Worm (Caenorhabditis elegans): ENCODE data around the gene Y54G2A.48.

Y54G2A.48 gene

ce11 chrIV:2785057-2785456 lies 47.4 kb downstream of the Y54G2A.48 start (continued):
- TF ChIP-seq grh-1 (GFP tag; IDR thresholded peaks at IDR 0.05) (0 out of 2 replicates have a peak, but pooled peaks have one; percentile 13), zip-4 (GFP tag; optimal IDR thresholded peaks at IDR 0.05) (no peak), irx-1 (tag; optimal IDR thresholded peaks at IDR 0.05) (no peak), snpc-4 (tag; optimal IDR thresholded peaks at IDR 0.05) (no peak), xbp-1 (tag; optimal IDR thresholded peaks at IDR 0.05) (peak; percentile 29), unc-62 (GFP tag; optimal IDR thresholded peaks at IDR 0.05) (no peak), fkh-8 (tag; optimal IDR thresholded peaks at IDR 0.05) (no peak), sox-4 (tag; optimal IDR thresholded peaks at IDR 0.05) (no peak), ceh-8 (GFP tag; optimal IDR thresholded peaks at IDR 0.05) (no peak), hlh-4 (tag; optimal IDR thresholded peaks at IDR 0.05) (no peak), ceh-63 (GFP tag; optimal IDR thresholded peaks at IDR 0.05) (no peak), mep-1 (tag; optimal IDR thresholded peaks at IDR 0.05) (peak; percentile 64), nhr-84 (tag; optimal IDR thresholded peaks at IDR 0.05) (no peak), sptf-1 (tag; optimal IDR thresholded peaks at IDR 0.05) (no peak), aly-2 (tag; optimal IDR thresholded peaks at IDR 0.05) (no peak), elt-2 (tag; optimal IDR thresholded peaks at IDR 0.05) (no peak), nhr-85 (tag) (peak; percentile 71), tbx-2 (tag; optimal IDR thresholded peaks at IDR 0.05) (peak; percentile 46), ets-5 (GFP tag; IDR thresholded peaks at IDR 0.05) (no peak), alr-1 (tag; optimal IDR thresholded peaks at IDR 0.05; ENCODE audit: borderline replicate concordance) (no peak), nhr-19 (GFP tag; conservative IDR thresholded peaks at IDR 0.05) (no peak), vab-15 (tag; optimal IDR thresholded peaks at IDR 0.05) (no peak), lin-35 (GFP tag; optimal IDR thresholded peaks at IDR 0.05) (peak; percentile 45 to 55), lir-3 (tag; optimal IDR thresholded peaks at IDR 0.05; ENCODE audit: poor library complexity) (no peak), jun-1 (tag; optimal IDR thresholded peaks at IDR 0.05) (no peak), nhr-47 (tag; optimal IDR thresholded peaks at IDR 0.05) (peak; percentile 54), C16A3.4 (tag; optimal IDR thresholded peaks at IDR 0.05) (no peak), nhr-28 (tag; optimal IDR thresholded peaks at IDR 0.05) (no peak), ztf-4 (tag; optimal IDR thresholded peaks at IDR 0.05) (no peak), swsn-7 (tag; optimal IDR thresholded peaks at IDR 0.05) (peak; percentile 36), sup-37 (GFP tag; optimal IDR thresholded peaks at IDR 0.05) (no peak), ztf-11 (tag; optimal IDR thresholded peaks at IDR 0.05) (no peak), mdl-1 (tag; optimal IDR thresholded peaks at IDR 0.05) (no peak), aha-1 (tag; optimal IDR thresholded peaks at IDR 0.05) (no peak)

DNA sequence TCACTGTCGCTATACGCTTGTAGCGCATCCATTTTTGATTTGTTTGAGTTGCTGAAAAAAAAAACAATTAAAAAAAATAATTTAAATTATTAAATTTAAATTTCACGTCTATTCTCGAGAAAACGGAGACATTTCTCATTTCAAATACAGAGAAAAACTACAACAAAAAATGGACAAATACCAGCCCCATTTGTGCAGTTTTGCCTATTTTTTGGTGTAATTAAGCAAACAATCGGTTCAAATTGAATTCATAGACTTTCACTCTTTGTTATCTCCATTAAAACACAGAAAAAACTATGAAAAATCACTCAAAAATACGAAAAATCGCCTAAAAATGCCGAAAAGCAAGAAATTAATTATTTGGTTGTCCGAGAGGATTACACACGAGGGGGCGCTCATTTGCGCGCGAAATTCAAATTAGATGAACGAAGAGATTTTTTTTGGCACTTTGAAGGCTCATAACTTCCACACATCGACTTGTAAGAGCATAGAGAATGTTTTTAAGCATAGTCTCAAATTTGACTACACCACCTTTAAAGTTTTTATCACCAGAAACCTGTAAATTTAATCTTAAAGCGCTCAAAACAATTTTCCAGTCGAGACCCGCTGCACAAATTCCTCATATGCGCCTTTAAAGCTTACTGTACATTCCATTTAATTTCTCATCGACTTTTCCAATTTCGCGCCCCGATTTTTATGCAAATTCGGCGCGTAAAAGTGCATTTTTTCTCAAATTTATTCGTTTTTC lies 49.5 kb downstream of the Y54G2A.48 start, which contains the start of gene Y54G2A.12:
TSS of gene Y54G2A.12 (minus strand) at position 51 of the 748 bp plus-strand sequence.
- TF ChIP-seq isw-1 (GFP tag; IDR thresholded peaks at IDR 0.05) (no peak), dpl-1 (GFP tag; optimal IDR thresholded peaks at IDR 0.05) (peak in 2 of 3 experiments; percentile 4 to 8), ceh-90 (tag; optimal IDR thresholded peaks at IDR 0.05) (no peak), sox-4 (tag; optimal IDR thresholded peaks at IDR 0.05) (no peak), snu-23 (GFP tag; optimal IDR thresholded peaks at IDR 0.05) (no peak), hlh-4 (tag; optimal IDR thresholded peaks at IDR 0.05) (no peak), efl-3 (GFP tag; optimal IDR thresholded peaks at IDR 0.05) (no peak), efl-1 (optimal IDR thresholded peaks at IDR 0.05) (peak; percentile 39 to 41), efl-1 (GFP tag; optimal IDR thresholded peaks at IDR 0.05 in 1 of 2) (peak; percentile 44 to 55), ztf-4 (tag; optimal IDR thresholded peaks at IDR 0.05) (no peak), rnt-1 (tag; optimal IDR thresholded peaks at IDR 0.05) (no peak), ama-1 (optimal IDR thresholded peaks at IDR 0.05) (no peak)

All from whole organism, L1 larva.